Worm (Caenorhabditis elegans) whole organism, mixed stage, embryonic: ENCODE measurements around the gene K05G3.1.

Source experiments
- ceh-39 ChIP-seq: fragments of 150-350 bp; optimal IDR thresholded peaks from 2 replicates; lab custom pipeline; 2014; ENCODE audit warnings: missing biosample characterization, missing genetic modification characterization
- elt-1 ChIP-seq: sonication (generic microtip); optimal IDR thresholded peaks from 2 replicates; lab custom pipeline; 2017; ENCODE audit warnings: missing genetic modification characterization, mild to moderate bottlenecking, missing compliant biosample characterization, antibody characterized with exemption, moderate library complexity, borderline replicate concordance; ENCODE audit not compliant: insufficient read depth
- mab-5 ChIP-seq: fragments of 150-350 bp; optimal IDR thresholded peaks from 2 replicates; lab custom pipeline; 2014; ENCODE audit warnings: missing biosample characterization, missing genetic modification characterization
- nhr-2 ChIP-seq: fragments of 150-350 bp; optimal IDR thresholded peaks from 2 replicates; lab custom pipeline; 2014; ENCODE audit warnings: missing biosample characterization, missing genetic modification characterization
- nhr-28 ChIP-seq: fragments of 150-350 bp; optimal IDR thresholded peaks from 2 replicates; lab custom pipeline; 2014; ENCODE audit warnings: missing biosample characterization, missing genetic modification characterization
- pha-4 ChIP-seq: fragments of 150-350 bp; optimal IDR thresholded peaks from 2 replicates; lab custom pipeline; 2018; ENCODE audit warnings: missing biosample characterization, missing genetic modification reagents, missing genetic modification characterization
- snpc-4 ChIP-seq: fragments of 150-350 bp; optimal IDR thresholded peaks from 2 replicates; lab custom pipeline; 2014; ENCODE audit warnings: missing biosample characterization, missing genetic modification characterization
- sptf-1 ChIP-seq: sonication (generic microtip); optimal IDR thresholded peaks from 2 replicates; lab custom pipeline; 2017; ENCODE audit warnings: mild to moderate bottlenecking, missing genetic modification characterization, moderate library complexity, missing compliant biosample characterization
- unc-120 ChIP-seq: sonication (generic microtip); optimal IDR thresholded peaks from 2 replicates; lab custom pipeline; 2017; ENCODE audit warnings: missing genetic modification characterization, missing compliant biosample characterization; ENCODE audit not compliant: poor library complexity, severe bottlenecking
- unc-39 ChIP-seq: fragments of 150-350 bp; optimal IDR thresholded peaks from 2 replicates; lab custom pipeline; 2014; ENCODE audit warnings: missing biosample characterization, missing genetic modification characterization

- TF ChIP-seq ceh-39 (tag; lab: Kevin White, UChicago) (no peak), elt-1 (tag; lab: Kevin White, UChicago) (no peak), nhr-2 (tag; lab: Kevin White, UChicago) (no peak), nhr-28 (tag; lab: Kevin White, UChicago) (no peak), pha-4 (tag; lab: Kevin White, UChicago) (no peak), unc-120 (tag; lab: Kevin White, UChicago) (no peak), mab-5 (tag; lab: Kevin White, UChicago) (no peak), sptf-1 (no peak), unc-39 (tag; lab: Kevin White, UChicago) (no peak), snpc-4 (tag; lab: Kevin White, UChicago) (no peak)
These were observed 1.9 kb downstream of the K05G3.1 start for ce11 chrX:16502997-16503396.
